Worm (Caenorhabditis elegans): ENCODE measurements around the gene ZK507.1.

ce11 chrIII:9084329-9084728 lies 16.8 kb downstream of the ZK507.1 start:
- TF ChIP-seq dao-5 (tag; optimal IDR thresholded peaks at IDR 0.05) (no peak), him-1 (tag; optimal IDR thresholded peaks at IDR 0.05) (peak; percentile 17), W03F9.2 (tag; optimal IDR thresholded peaks at IDR 0.05) (no peak)
